Fruit fly (Drosophila melanogaster) whole organism, embryonic: ENCODE data around the gene Ccp84Ac.

Experiments
- B-H1 ChIP-seq: fragments of 200-800 bp; sonication (Bioruptor generic); IDR thresholded peaks from 3 replicates; pipeline ENCODE4 v1.3.6; 2022; ENCODE audit warnings: missing biosample characterization, missing genetic modification characterization
- CG10321 ChIP-seq: fragments of 200-800 bp; sonication (Bioruptor generic); IDR thresholded peaks from 2 replicates; pipeline ENCODE4 v1.3.6; 2022; ENCODE audit warnings: missing biosample characterization, missing genetic modification characterization
- CG13296 ChIP-seq: fragments of 200-800 bp; sonication (Bioruptor generic); optimal IDR thresholded peaks from 3 replicates; lab custom pipeline; 2018; ENCODE audit warnings: missing biosample characterization, mild to moderate bottlenecking, missing genetic modification characterization
- CHES-1-like ChIP-seq: fragments of 200-800 bp; sonication (Bioruptor generic); optimal IDR thresholded peaks from 2 replicates; lab custom pipeline; 2016; ENCODE audit warnings: missing biosample characterization, missing genetic modification characterization
- MBD-R2 ChIP-seq: fragments of 200-800 bp; sonication (Bioruptor generic); IDR thresholded peaks from 2 replicates; pipeline ENCODE4 v1.3.6; 2022; ENCODE audit warnings: missing biosample characterization, missing genetic modification characterization
- amos ChIP-seq: fragments of 200-800 bp; sonication (Bioruptor generic); IDR thresholded peaks from 2 replicates; pipeline ENCODE4 v1.3.6; 2022; ENCODE audit warnings: missing biosample characterization, missing genetic modification characterization; ENCODE audit not compliant: partially characterized antibody
- en ChIP-seq: fragments of 200-800 bp; sonication (Bioruptor generic); optimal IDR thresholded peaks from 2 replicates; lab custom pipeline; 2016; ENCODE audit warnings: missing biosample characterization, missing genetic modification characterization
- gem ChIP-seq: fragments of 200-800 bp; sonication (Bioruptor generic); optimal IDR thresholded peaks from 2 replicates; lab custom pipeline; 2019; ENCODE audit warnings: missing biosample characterization, mild to moderate bottlenecking, missing genetic modification characterization, moderate library complexity
- ken ChIP-seq: fragments of 200-800 bp; sonication (Bioruptor generic); IDR thresholded peaks from 3 replicates; pipeline ENCODE4 v1.3.6; 2022; ENCODE audit warnings: missing biosample characterization, missing genetic modification characterization
- sob ChIP-seq: fragments of 200-800 bp; sonication (Bioruptor generic); IDR thresholded peaks from 2 replicates; pipeline ENCODE4 v1.3.6; 2022; ENCODE audit warnings: missing biosample characterization, missing genetic modification characterization
- tna ChIP-seq: fragments of 200-800 bp; sonication (Bioruptor generic); IDR thresholded peaks from 2 replicates; pipeline ENCODE4 v1.3.6; 2022; ENCODE audit warnings: missing biosample characterization, missing genetic modification characterization; ENCODE audit not compliant: partially characterized antibody

DNA sequence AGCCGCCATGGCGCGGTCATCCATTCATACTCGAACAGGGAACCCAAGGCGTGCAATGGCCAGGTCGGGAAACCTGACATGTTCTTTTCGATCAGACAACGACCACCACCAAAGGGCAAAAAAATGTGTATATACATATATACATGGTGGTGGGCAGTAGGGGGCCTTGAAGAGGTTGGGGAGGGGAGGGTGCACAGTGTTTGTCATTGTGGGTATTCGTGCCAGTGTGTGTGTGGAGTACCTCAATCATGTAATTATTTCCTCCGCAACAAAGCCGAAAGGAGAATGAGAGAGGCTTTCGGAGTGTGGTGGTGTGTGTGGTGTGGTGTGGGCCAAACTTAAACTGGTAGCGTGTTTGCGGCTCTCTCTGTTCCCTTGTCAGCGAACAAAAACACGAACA is 30.0 kb upstream of the Ccp84Ac start:
- TF ChIP-seq CG10321 (GFP tag; lab: Robert Waterston, UW) (no peak), B-H1 (GFP tag; lab: Robert Waterston, UW) (no peak), gem (tag; lab: Kevin White, UChicago) (no peak), MBD-R2 (no peak), amos (GFP tag; lab: Robert Waterston, UW) (no peak), ken (GFP tag; lab: Robert Waterston, UW) (no peak), sob (GFP tag; lab: Robert Waterston, UW) (no peak), CG13296 (GFP tag; lab: Kevin White, UChicago) (no peak), tna (GFP tag; lab: Robert Waterston, UW) (no peak), CHES-1-like (GFP tag; lab: Kevin White, UChicago) (no peak), en (GFP tag; lab: Kevin White, UChicago) (no peak)
